Worm (Caenorhabditis elegans) whole organism, L1 larva: ENCODE measurements around the gene R05H10.3.

Source experiments
- nhr-28 ChIP-seq: fragments of 150-350 bp; optimal IDR thresholded peaks from 2 replicates; lab custom pipeline; 2014; ENCODE audit warnings: missing biosample characterization, missing genetic modification characterization
- pqm-1 ChIP-seq: sonication (generic microtip); optimal IDR thresholded peaks from 3 replicates; lab custom pipeline; 2017; ENCODE audit warnings: missing biosample characterization, missing genetic modification characterization
- sox-4 ChIP-seq: sonication (generic microtip); optimal IDR thresholded peaks from 2 replicates; lab custom pipeline; 2016; ENCODE audit warnings: missing genetic modification characterization, missing compliant biosample characterization

DNA sequence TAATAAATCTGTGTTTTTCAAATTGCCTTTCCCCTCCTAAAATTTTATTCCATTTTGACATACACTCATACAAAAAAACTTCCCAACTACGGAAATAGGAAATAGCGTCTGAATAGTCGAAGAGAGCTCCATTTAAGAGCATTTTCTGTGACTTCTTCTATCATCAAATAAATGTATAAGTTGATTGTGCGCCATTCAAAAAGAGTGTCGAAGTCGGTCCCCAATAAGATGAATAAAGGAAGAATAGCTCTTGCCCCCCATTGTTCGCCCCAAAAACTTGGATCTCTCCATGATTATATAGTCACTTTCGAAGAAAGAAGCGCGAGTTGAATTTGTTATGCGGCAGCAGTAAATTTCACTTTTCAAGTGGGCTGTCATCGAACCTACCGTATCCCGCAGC is 22.8 kb downstream of the R05H10.3 start:
- no peak for TF ChIP-seq nhr-28 (tag; lab: Kevin White, UChicago)
- TF ChIP-seq sox-4 (tag; lab: Kevin White, UChicago), result no peak
- TF ChIP-seq pqm-1 (tag; lab: Kevin White, UChicago), result no peak
